Worm (Caenorhabditis elegans) whole organism, early embryonic: ENCODE results near the gene sra-10.

Experiments used
- B0310.2 ChIP-seq: sonication (generic microtip); optimal IDR thresholded peaks from 2 replicates; lab custom pipeline; 2016; ENCODE audit warnings: mild to moderate bottlenecking, missing genetic modification characterization, missing compliant biosample characterization
- F13C5.2 ChIP-seq: sonication (generic microtip); optimal IDR thresholded peaks from 2 replicates; lab custom pipeline; 2017; ENCODE audit warnings: mild to moderate bottlenecking, missing genetic modification characterization, inconsistent platforms, missing compliant biosample characterization
- aly-1 ChIP-seq: sonication (generic microtip); optimal IDR thresholded peaks from 2 replicates; lab custom pipeline; 2016; ENCODE audit warnings: missing genetic modification characterization, missing compliant biosample characterization
- ama-1 ChIP-seq: fragments of 150-350 bp; optimal IDR thresholded peaks from 2 replicates; lab custom pipeline; 2014
- ceh-13 ChIP-seq: fragments of 200-800 bp; sonication (Bioruptor generic); optimal IDR thresholded peaks from 2 replicates; lab custom pipeline; 2018; ENCODE audit warnings: mild to moderate bottlenecking, missing genetic modification characterization, missing compliant biosample characterization
- ceh-36 ChIP-seq: sonication (generic microtip); optimal IDR thresholded peaks from 2 replicates; lab custom pipeline; 2016; ENCODE audit warnings: missing genetic modification characterization, inconsistent platforms, missing compliant biosample characterization
- flt-1 ChIP-seq: fragments of 200-800 bp; sonication (Bioruptor generic); IDR thresholded peaks from 2 replicates; pipeline ENCODE4 v1.3.6; 2022; ENCODE audit warnings: missing genetic modification characterization, missing compliant biosample characterization
- hmbx-1 ChIP-seq: sonication (generic microtip); optimal IDR thresholded peaks from 2 replicates; lab custom pipeline; 2016; ENCODE audit warnings: mild to moderate bottlenecking, missing genetic modification characterization, missing compliant biosample characterization
- pes-1 ChIP-seq: fragments of 200-800 bp; sonication (Bioruptor generic); IDR thresholded peaks from 2 replicates; pipeline ENCODE4 v1.3.6; 2022; ENCODE audit warnings: missing genetic modification reagents, missing genetic modification characterization, missing compliant biosample characterization
- sea-1 ChIP-seq: fragments of 200-800 bp; sonication (Bioruptor generic); conservative IDR thresholded peaks from 2 replicates; pipeline ENCODE4 v1.3.6; 2022; ENCODE audit warnings: missing genetic modification characterization, missing compliant biosample characterization
- tra-4 ChIP-seq: sonication (generic microtip); optimal IDR thresholded peaks from 2 replicates; lab custom pipeline; 2017; ENCODE audit warnings: missing genetic modification characterization, missing compliant biosample characterization

- TF ChIP-seq ama-1 (lab: Kevin White, UChicago): no peak
- TF ChIP-seq flt-1: no peak
- no peak for TF ChIP-seq sea-1 (GFP tag; lab: Robert Waterston, UW)
- no peak for TF ChIP-seq pes-1 (GFP tag; lab: Robert Waterston, UW)
- no peak for TF ChIP-seq tra-4 (tag; lab: Kevin White, UChicago)
- no peak for TF ChIP-seq ceh-36 (tag; lab: Kevin White, UChicago)
- no peak for TF ChIP-seq aly-1 (tag; lab: Kevin White, UChicago)
- TF ChIP-seq hmbx-1 (tag; lab: Kevin White, UChicago): no peak
- no peak for TF ChIP-seq ceh-13 (GFP tag; lab: Kevin White, UChicago)
- TF ChIP-seq F13C5.2 (tag; lab: Kevin White, UChicago): no peak
- no peak for TF ChIP-seq B0310.2 (tag; lab: Kevin White, UChicago)
Measured at ce11 chrII:10873631-10874030, 21.3 kb downstream of the sra-10 start, which contains the start of gene orc-2.
